Worm (Caenorhabditis elegans): ENCODE measurements around the gene elpc-4.
A peak's percentile ranks its signal among the peaks of the same experiment; 100 is the strongest.

The elpc-4 gene

DNA sequence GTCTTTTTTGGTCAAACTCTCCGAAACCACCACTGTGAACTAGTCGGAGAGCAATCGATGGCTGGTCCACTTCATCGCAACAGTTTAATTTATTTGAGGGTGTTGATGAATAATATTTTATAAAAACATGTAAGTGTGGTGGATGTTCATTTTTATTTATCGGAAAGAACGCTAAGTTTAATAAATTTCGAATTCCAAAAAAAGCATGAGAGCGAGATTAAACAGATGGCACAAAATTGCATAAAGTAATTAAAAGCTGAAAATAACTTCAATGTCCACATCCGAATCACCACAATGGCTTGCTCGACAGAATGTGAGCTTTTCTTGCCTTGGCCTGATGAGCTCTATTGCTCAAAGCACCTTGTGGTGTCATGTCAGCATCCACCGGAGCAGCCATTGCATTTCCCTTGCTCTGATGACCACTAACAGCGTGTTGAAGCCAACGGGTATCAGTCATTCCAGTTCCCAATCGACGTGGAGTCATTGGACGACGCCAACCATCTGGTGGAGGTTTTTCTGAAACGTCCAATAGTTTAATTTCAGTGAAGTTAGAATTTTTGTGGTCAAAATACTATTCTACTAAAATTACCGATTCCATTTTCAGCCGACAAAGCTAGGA, 33.0 kb upstream of the elpc-4 start (continued):
- no peak for TF ChIP-seq ctbp-1 (GFP tag; IDR thresholded peaks at IDR 0.05)
- peak; percentile 75; the same call in 1 of the 2 replicates for TF ChIP-seq T26A8.4 (GFP tag; IDR thresholded peaks at IDR 0.05)
- TF ChIP-seq aha-1 (tag) = peak; percentile 58
- TF ChIP-seq madf-9 (GFP tag; conservative IDR thresholded peaks at IDR 0.05) = no peak
- TF ChIP-seq hmg-1.1 (GFP tag; IDR thresholded peaks at IDR 0.05) = 0 out of 2 replicates have a peak, but pooled peaks have one; percentile 32
- peak; percentile 47 for TF ChIP-seq lin-38 (GFP tag; IDR thresholded peaks at IDR 0.05)
- 0 out of 2 replicates have a peak, but pooled peaks have one; percentile 46 for TF ChIP-seq dmd-9 (GFP tag; IDR thresholded peaks at IDR 0.05)
- TF ChIP-seq fkh-10 (GFP tag; optimal IDR thresholded peaks at IDR 0.05) = no peak
- no peak for TF ChIP-seq nhr-25 (tag; optimal IDR thresholded peaks at IDR 0.05; ENCODE audit: borderline replicate concordance, insufficient read depth)
- peak in 1 of 2 experiments; percentile 14 for TF ChIP-seq daf-16 (GFP tag; optimal IDR thresholded peaks at IDR 0.05)
- TF ChIP-seq daf-16 (tag; optimal IDR thresholded peaks at IDR 0.05) = peak; percentile 4
- TF ChIP-seq vab-7 (GFP tag; IDR thresholded peaks at IDR 0.05) = no peak

ce11 chrIV:7985737-7986136, 31.1 kb upstream of the elpc-4 start:
- peak in 1 of 2 experiments; percentile 49 for TF ChIP-seq mdl-1 (tag; optimal IDR thresholded peaks at IDR 0.05)
- TF ChIP-seq hlh-30 (tag; optimal IDR thresholded peaks at IDR 0.05; ENCODE audit: insufficient read depth) = peak; percentile 38
- no peak for TF ChIP-seq snpc-1.2 (GFP tag; IDR thresholded peaks at IDR 0.05)
- TF ChIP-seq aly-2 (tag; optimal IDR thresholded peaks at IDR 0.05) = no peak
- no peak for TF ChIP-seq lim-7 (GFP tag; IDR thresholded peaks at IDR 0.05)
- TF ChIP-seq hlh-11 (tag; optimal IDR thresholded peaks at IDR 0.05) = peak; percentile 27
- TF ChIP-seq nhr-28 (tag; optimal IDR thresholded peaks at IDR 0.05) = peak; percentile 46
- TF ChIP-seq zfp-2 (tag; optimal IDR thresholded peaks at IDR 0.05) = no peak
- no peak for TF ChIP-seq ctbp-1 (GFP tag; IDR thresholded peaks at IDR 0.05)
- no peak for TF ChIP-seq mep-1 (tag; optimal IDR thresholded peaks at IDR 0.05)
- no peak for TF ChIP-seq zfp-3 (GFP tag; conservative IDR thresholded peaks at IDR 0.05)
- no peak for TF ChIP-seq nhr-111 (GFP tag; optimal IDR thresholded peaks at IDR 0.05)
- peak; percentile 29 for TF ChIP-seq nhr-48 (tag; optimal IDR thresholded peaks at IDR 0.05)
- no peak for TF ChIP-seq madf-9 (GFP tag; conservative IDR thresholded peaks at IDR 0.05)
- TF ChIP-seq duxl-1 (tag; optimal IDR thresholded peaks at IDR 0.05; ENCODE audit: poor library complexity) = no peak
- no peak for TF ChIP-seq vab-7 (GFP tag; IDR thresholded peaks at IDR 0.05)
- no peak for TF ChIP-seq nhr-41 (GFP tag; IDR thresholded peaks at IDR 0.05)
- no peak for TF ChIP-seq rbr-2 (tag; optimal IDR thresholded peaks at IDR 0.05)
- TF ChIP-seq aha-1 (tag) = peak; percentile 47
- no peak for TF ChIP-seq jun-1 (tag; optimal IDR thresholded peaks at IDR 0.05)
- no peak for TF ChIP-seq lin-1 (GFP tag; IDR thresholded peaks at IDR 0.05)
- TF ChIP-seq mxl-3 (GFP tag; optimal IDR thresholded peaks at IDR 0.05) = peak; percentile 61

- TF ChIP-seq daf-19 (GFP tag; conservative IDR thresholded peaks at IDR 0.05) (no peak), nhr-11 (tag; optimal IDR thresholded peaks at IDR 0.05) (no peak), attf-4 (tag; optimal IDR thresholded peaks at IDR 0.05) (no peak), saeg-2 (GFP tag; IDR thresholded peaks at IDR 0.05) (no peak)
Observed at ce11 chrIV:7987083-7987482, 29.7 kb upstream of the elpc-4 start, which contains the start of gene mec-17. Gene mec-17 (minus strand): TSS chrIV:7987183.

DNA sequence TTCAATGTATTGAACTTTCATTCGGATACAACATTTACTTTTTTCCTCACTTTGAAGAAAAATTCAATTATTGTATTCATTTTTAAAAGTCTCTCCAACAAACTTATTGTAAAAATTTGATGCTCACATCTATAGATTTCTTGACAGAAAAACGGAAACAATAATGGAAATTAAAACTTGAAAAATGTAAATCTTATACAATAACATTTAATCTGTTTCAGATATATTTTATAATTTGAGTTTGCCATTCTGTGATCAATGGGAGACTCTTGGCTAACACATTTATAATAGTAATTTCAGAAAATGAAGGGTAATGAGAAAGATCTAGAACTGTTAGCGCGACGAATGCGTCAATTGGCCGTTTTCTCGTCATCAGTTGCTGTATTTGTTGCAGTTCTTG, 28.4 kb upstream of the elpc-4 start, which contains the start of gene col-115:
TSS of gene col-115 (plus strand) at position 301 of the 400 bp plus-strand sequence.
- TF ChIP-seq zfp-3 (GFP tag; conservative IDR thresholded peaks at IDR 0.05) (no peak), hlh-11 (tag; optimal IDR thresholded peaks at IDR 0.05) (no peak), nhr-237 (tag; optimal IDR thresholded peaks at IDR 0.05) (no peak), lin-29 (GFP tag; IDR thresholded peaks at IDR 0.05) (no peak), jun-1 (tag; optimal IDR thresholded peaks at IDR 0.05) (no peak), aha-1 (tag) (no peak), dmd-9 (GFP tag; IDR thresholded peaks at IDR 0.05) (no peak), dpl-1 (GFP tag; optimal IDR thresholded peaks at IDR 0.05) (no peak), ztf-7 (tag; optimal IDR thresholded peaks at IDR 0.05) (no peak), snpc-1.2 (GFP tag; IDR thresholded peaks at IDR 0.05) (no peak), spr-1 (tag; optimal IDR thresholded peaks at IDR 0.05) (no peak), daf-19 (GFP tag; conservative IDR thresholded peaks at IDR 0.05) (no peak), fos-1 (tag; optimal IDR thresholded peaks at IDR 0.05) (no peak), Y48G9A.11 (GFP tag; IDR thresholded peaks at IDR 0.05) (no peak), lin-15B (tag; optimal IDR thresholded peaks at IDR 0.05) (no peak), nhr-102 (tag; optimal IDR thresholded peaks at IDR 0.05) (no peak), lim-7 (GFP tag; IDR thresholded peaks at IDR 0.05) (no peak), zip-11 (GFP tag; IDR thresholded peaks at IDR 0.05) (no peak), F49E8.2 (tag; optimal IDR thresholded peaks at IDR 0.05; ENCODE audit: borderline replicate concordance) (no peak), T26A8.4 (GFP tag; IDR thresholded peaks at IDR 0.05) (no peak)

Measured in whole organism, L4 larva.